Fruit fly (Drosophila melanogaster): ENCODE data around the gene ttm2.

Gene ttm2

dm6 chr3L:294841-295408 lies 20.0 kb downstream of the ttm2 start (continued):
- TF ChIP-seq Sry-β (GFP tag; optimal IDR thresholded peaks at IDR 0.05): no peak
- no peak for TF ChIP-seq zen (tag; optimal IDR thresholded peaks at IDR 0.05)
- no peak for TF ChIP-seq CG14441 (GFP tag; IDR thresholded peaks at IDR 0.05)
- no peak for TF ChIP-seq lbe (GFP tag; optimal IDR thresholded peaks at IDR 0.05)
- TF ChIP-seq sqz (GFP tag; optimal IDR thresholded peaks at IDR 0.05): no peak
- TF ChIP-seq tx (GFP tag; optimal IDR thresholded peaks at IDR 0.05): no peak
- TF ChIP-seq slou (GFP tag; optimal IDR thresholded peaks at IDR 0.05): no peak
- no peak for TF ChIP-seq CG31365 (tag; optimal IDR thresholded peaks at IDR 0.05)
- peak; percentile 31 for TF ChIP-seq CG8944 (GFP tag; optimal IDR thresholded peaks at IDR 0.05)
- TF ChIP-seq Deaf1 (tag; optimal IDR thresholded peaks at IDR 0.05): no peak
- TF ChIP-seq Side (GFP tag; optimal IDR thresholded peaks at IDR 0.05): peak; percentile 20
- no peak for TF ChIP-seq tup (GFP tag; optimal IDR thresholded peaks at IDR 0.05)
- TF ChIP-seq CG31224 (GFP tag; IDR thresholded peaks at IDR 0.05): no peak
- 0 out of 3 replicates have a peak, but pooled peaks have one; percentile 14 for TF ChIP-seq CG2199 (GFP tag; IDR thresholded peaks at IDR 0.05)
- TF ChIP-seq CG11723 (GFP tag; optimal IDR thresholded peaks at IDR 0.05): no peak
- no peak for TF ChIP-seq NFAT (GFP tag; IDR thresholded peaks at IDR 0.05)
- TF ChIP-seq chif (GFP tag; optimal IDR thresholded peaks at IDR 0.05): peak; percentile 32 to 54
- no peak for TF ChIP-seq Mrtf (GFP tag; IDR thresholded peaks at IDR 0.05)
- no peak for TF ChIP-seq unc-4 (GFP tag; IDR thresholded peaks at IDR 0.05; ENCODE audit: partially characterized antibody)
- no peak for TF ChIP-seq knrl (GFP tag; IDR thresholded peaks at IDR 0.05; ENCODE audit: partially characterized antibody)
- no peak for TF ChIP-seq CG11560 (tag; IDR thresholded peaks at IDR 0.05)
- TF ChIP-seq nau (GFP tag; optimal IDR thresholded peaks at IDR 0.05): no peak
- TF ChIP-seq Hr3 (GFP tag; optimal IDR thresholded peaks at IDR 0.05): no peak
- TF ChIP-seq E2f2 (GFP tag; IDR thresholded peaks at IDR 0.05): no peak
- TF ChIP-seq CG6765 (GFP tag; optimal IDR thresholded peaks at IDR 0.05): no peak
- TF ChIP-seq Blimp-1 (GFP tag; optimal IDR thresholded peaks at IDR 0.05): no peak
- no peak for TF ChIP-seq psq (GFP tag; optimal IDR thresholded peaks at IDR 0.05)
- TF ChIP-seq CG11456 (GFP tag; IDR thresholded peaks at IDR 0.05): no peak
- TF ChIP-seq CG17186 (GFP tag; optimal IDR thresholded peaks at IDR 0.05): no peak
- no peak for TF ChIP-seq ab (GFP tag; optimal IDR thresholded peaks at IDR 0.05)
- TF ChIP-seq dpn (GFP tag; optimal IDR thresholded peaks at IDR 0.05): no peak
- peak; percentile 31 for TF ChIP-seq CG2875 (GFP tag; optimal IDR thresholded peaks at IDR 0.05)
- TF ChIP-seq CG11398 (GFP tag; optimal IDR thresholded peaks at IDR 0.05): no peak
- TF ChIP-seq nmo (GFP tag; optimal IDR thresholded peaks at IDR 0.05): peak; percentile 71
- no peak for TF ChIP-seq Hr51 (GFP tag; optimal IDR thresholded peaks at IDR 0.05)
- TF ChIP-seq CG18619 (GFP tag; optimal IDR thresholded peaks at IDR 0.05): no peak
- no peak for TF ChIP-seq CG14965 (GFP tag; optimal IDR thresholded peaks at IDR 0.05; ENCODE audit: borderline replicate concordance)
- TF ChIP-seq CG1647 (GFP tag; optimal IDR thresholded peaks at IDR 0.05): peak; percentile 19
- peak; percentile 22 for TF ChIP-seq jumu (GFP tag; optimal IDR thresholded peaks at IDR 0.05)
- no peak for TF ChIP-seq Dip3 (GFP tag; optimal IDR thresholded peaks at IDR 0.05)
- TF ChIP-seq CG14667 (GFP tag; IDR thresholded peaks at IDR 0.05): no peak
- no peak for TF ChIP-seq Eip74EF (GFP tag; optimal IDR thresholded peaks at IDR 0.05)
- TF ChIP-seq HmgZ (tag; optimal IDR thresholded peaks at IDR 0.05): no peak
- no peak for TF ChIP-seq kni (GFP tag; optimal IDR thresholded peaks at IDR 0.05)
- no peak for TF ChIP-seq salm (tag; optimal IDR thresholded peaks at IDR 0.05)
- no peak for TF ChIP-seq CG9437 (GFP tag; optimal IDR thresholded peaks at IDR 0.05)
- peak; percentile 40 for TF ChIP-seq CG11504 (tag; optimal IDR thresholded peaks at IDR 0.05)
- TF ChIP-seq MTF-1 (GFP tag; optimal IDR thresholded peaks at IDR 0.05; ENCODE audit: borderline replicate concordance): no peak
- peak; percentile 8 for TF ChIP-seq pum (GFP tag; optimal IDR thresholded peaks at IDR 0.05)
- TF ChIP-seq CG12299 (tag; optimal IDR thresholded peaks at IDR 0.05): no peak
